Worm (Caenorhabditis elegans): Measurements from ENCODE around the gene F18E2.15.

ce11 chrV:12727104-12727637 lies 33.6 kb downstream of the F18E2.15 start, which contains the start of gene R11D1.13:
- no peak for TF ChIP-seq dao-5 (tag; optimal IDR thresholded peaks at IDR 0.05)
- no peak for TF ChIP-seq him-1 (tag; optimal IDR thresholded peaks at IDR 0.05)

All from whole organism, L4/young adult.